Worm (Caenorhabditis elegans) whole organism, mixed stage, embryonic: ENCODE data around the gene F28C6.5.

ENCODE experiments used
- ces-1 ChIP-seq: fragments of 150-350 bp; optimal IDR thresholded peaks from 2 replicates; lab custom pipeline; 2014; ENCODE audit warnings: missing biosample characterization, missing genetic modification reagents, missing genetic modification characterization
- cnd-1 ChIP-seq: fragments of 200-800 bp; sonication (Bioruptor generic); optimal IDR thresholded peaks from 2 replicates; lab custom pipeline; 2018; ENCODE audit warnings: mild to moderate bottlenecking, missing genetic modification characterization, missing compliant biosample characterization
- elt-1 ChIP-seq: sonication (generic microtip); optimal IDR thresholded peaks from 2 replicates; lab custom pipeline; 2017; ENCODE audit warnings: missing genetic modification characterization, mild to moderate bottlenecking, missing compliant biosample characterization, antibody characterized with exemption, moderate library complexity, borderline replicate concordance; ENCODE audit not compliant: insufficient read depth
- elt-3 ChIP-seq: fragments of 150-350 bp; optimal IDR thresholded peaks from 2 replicates; lab custom pipeline; 2014; ENCODE audit warnings: missing biosample characterization, missing genetic modification characterization
- lin-13 ChIP-seq: fragments of 150-350 bp; optimal IDR thresholded peaks from 2 replicates; lab custom pipeline; 2014; ENCODE audit warnings: missing biosample characterization, missing genetic modification characterization
- nhr-12 ChIP-seq: fragments of 150-350 bp; optimal IDR thresholded peaks from 2 replicates; lab custom pipeline; 2014; ENCODE audit warnings: missing biosample characterization, missing genetic modification characterization
- pha-4 ChIP-seq: fragments of 150-350 bp; optimal IDR thresholded peaks from 2 replicates; lab custom pipeline; 2018; ENCODE audit warnings: missing biosample characterization, missing genetic modification reagents, missing genetic modification characterization
- unc-62 ChIP-seq: fragments of 150-350 bp; optimal IDR thresholded peaks from 2 replicates; lab custom pipeline; 2014; ENCODE audit warnings: missing biosample characterization, missing genetic modification reagents, missing genetic modification characterization
- ztf-11 ChIP-seq: fragments of 150-350 bp; optimal IDR thresholded peaks from 2 replicates; lab custom pipeline; 2014; ENCODE audit warnings: missing biosample characterization, missing genetic modification characterization

- no peak for TF ChIP-seq elt-3
- TF ChIP-seq lin-13 = no peak
- TF ChIP-seq elt-1 (tag; lab: Kevin White, UChicago) = no peak
- no peak for TF ChIP-seq pha-4 (tag; lab: Kevin White, UChicago)
- no peak for TF ChIP-seq ztf-11 (tag; lab: Kevin White, UChicago)
- no peak for TF ChIP-seq unc-62 (GFP tag; lab: Kevin White, UChicago)
- TF ChIP-seq cnd-1 (tag; lab: Kevin White, UChicago) = no peak
- no peak for TF ChIP-seq ces-1 (GFP tag; lab: Kevin White, UChicago)
- TF ChIP-seq nhr-12 (tag; lab: Kevin White, UChicago) = no peak
These were observed 5.3 kb upstream of the F28C6.5 start, which contains the start of gene aptf-3 for ce11 chrII:8593840-8594625.
